Worm (Caenorhabditis elegans) whole organism, midembryonic: ENCODE data around the gene srh-17.

Experiments
- T22C8.4 ChIP-seq: fragments of 200-800 bp; sonication (Bioruptor generic); IDR thresholded peaks from 2 replicates; pipeline ENCODE4 v1.3.6; 2022; ENCODE audit warnings: missing genetic modification characterization, missing compliant biosample characterization
- cog-1 ChIP-seq: sonication (generic microtip); optimal IDR thresholded peaks from 2 replicates; lab custom pipeline; 2016; ENCODE audit warnings: missing genetic modification characterization, missing compliant biosample characterization
- flt-1 ChIP-seq: fragments of 200-800 bp; sonication (Bioruptor generic); IDR thresholded peaks from 2 replicates; pipeline ENCODE4 v1.3.6; 2022; ENCODE audit warnings: missing genetic modification characterization, missing compliant biosample characterization
- klf-2 ChIP-seq: fragments of 200-800 bp; sonication (Bioruptor generic); conservative IDR thresholded peaks from 2 replicates; pipeline ENCODE4 v1.3.6; 2022; ENCODE audit warnings: missing genetic modification reagents, missing genetic modification characterization, missing compliant biosample characterization
- med-1 ChIP-seq: sonication (generic microtip); optimal IDR thresholded peaks from 2 replicates; lab custom pipeline; 2017; ENCODE audit warnings: missing genetic modification characterization, mild to moderate bottlenecking, missing compliant biosample characterization, antibody characterized with exemption, missing genetic modification reagents; ENCODE audit not compliant: insufficient read depth
- ref-1 ChIP-seq: fragments of 200-800 bp; sonication (Bioruptor generic); conservative IDR thresholded peaks from 2 replicates; pipeline ENCODE4 v1.3.6; 2022; ENCODE audit warnings: missing genetic modification reagents, missing genetic modification characterization, missing compliant biosample characterization
- tab-1 ChIP-seq: fragments of 200-800 bp; sonication (Bioruptor generic); IDR thresholded peaks from 2 replicates; pipeline ENCODE4 v1.3.6; 2022; ENCODE audit warnings: missing genetic modification characterization, missing compliant biosample characterization
- ztf-23 ChIP-seq: fragments of 200-800 bp; sonication (Bioruptor generic); IDR thresholded peaks from 2 replicates; pipeline ENCODE4 v1.3.6; 2022; ENCODE audit warnings: missing genetic modification reagents, missing genetic modification characterization, missing compliant biosample characterization
- ztf-29 ChIP-seq: fragments of 200-800 bp; sonication (Bioruptor generic); IDR thresholded peaks from 2 replicates; pipeline ENCODE4 v1.3.6; 2022; ENCODE audit warnings: missing genetic modification reagents, missing genetic modification characterization, missing compliant biosample characterization

srh-17 gene

DNA sequence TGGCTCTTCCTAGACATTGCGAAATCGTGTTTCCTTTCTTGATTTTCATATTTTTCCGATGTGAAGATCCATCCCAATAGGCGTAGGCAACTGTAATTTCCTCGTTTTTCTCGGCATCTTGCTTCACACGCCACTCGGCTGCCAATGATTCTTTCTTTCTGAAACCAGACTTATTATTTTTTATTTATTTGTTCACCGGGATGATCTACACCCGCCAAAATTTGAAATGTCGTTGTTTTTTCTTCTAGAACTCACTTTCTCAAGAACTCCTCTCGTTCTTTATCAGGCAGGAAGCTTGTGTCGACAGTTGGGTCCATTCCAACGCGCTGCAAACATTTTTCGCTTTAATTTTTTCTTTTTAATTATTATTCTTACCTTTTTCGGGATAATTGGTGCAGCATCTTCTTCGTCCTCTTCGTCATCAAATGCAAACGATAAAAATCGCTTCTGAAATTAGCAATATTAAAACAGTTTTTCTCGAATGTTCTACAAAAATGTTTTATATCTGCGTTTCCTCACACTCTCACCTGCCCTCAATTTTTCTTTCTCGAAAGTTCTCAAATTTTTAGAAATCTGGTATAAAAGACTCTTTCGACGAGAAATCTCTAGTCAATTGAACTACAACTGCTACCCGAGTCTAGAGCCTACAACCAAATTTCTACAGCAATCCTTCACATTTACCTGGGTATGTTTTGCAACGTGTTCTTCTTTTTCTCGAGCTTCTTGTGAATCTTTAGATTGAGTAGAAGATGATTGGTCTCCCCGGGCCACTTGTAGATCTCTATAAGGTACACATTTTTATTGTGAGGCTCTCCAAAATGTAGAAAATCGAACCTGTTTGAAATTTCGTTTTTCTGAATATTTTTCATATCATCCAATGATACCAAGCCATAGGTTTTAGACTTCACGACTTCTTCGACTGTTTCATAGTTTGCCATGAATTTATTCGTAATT, 23.5 kb downstream of the srh-17 start, which contains the start of gene hsp-90:
Gene hsp-90, plus strand, starts transcription at position 560 of the 954 bp plus-strand sequence.
- TF ChIP-seq med-1 (GFP tag; lab: Kevin White, UChicago) (no peak), flt-1 (GFP tag; lab: Robert Waterston, UW) (no peak), cog-1 (no peak), ztf-23 (GFP tag; lab: Robert Waterston, UW) (no peak), T22C8.4 (GFP tag; lab: Robert Waterston, UW) (no peak), klf-2 (GFP tag; lab: Robert Waterston, UW) (no peak), ztf-29 (GFP tag; lab: Robert Waterston, UW) (no peak), ref-1 (GFP tag; lab: Robert Waterston, UW) (no peak), tab-1 (GFP tag; lab: Robert Waterston, UW) (no peak)

DNA sequence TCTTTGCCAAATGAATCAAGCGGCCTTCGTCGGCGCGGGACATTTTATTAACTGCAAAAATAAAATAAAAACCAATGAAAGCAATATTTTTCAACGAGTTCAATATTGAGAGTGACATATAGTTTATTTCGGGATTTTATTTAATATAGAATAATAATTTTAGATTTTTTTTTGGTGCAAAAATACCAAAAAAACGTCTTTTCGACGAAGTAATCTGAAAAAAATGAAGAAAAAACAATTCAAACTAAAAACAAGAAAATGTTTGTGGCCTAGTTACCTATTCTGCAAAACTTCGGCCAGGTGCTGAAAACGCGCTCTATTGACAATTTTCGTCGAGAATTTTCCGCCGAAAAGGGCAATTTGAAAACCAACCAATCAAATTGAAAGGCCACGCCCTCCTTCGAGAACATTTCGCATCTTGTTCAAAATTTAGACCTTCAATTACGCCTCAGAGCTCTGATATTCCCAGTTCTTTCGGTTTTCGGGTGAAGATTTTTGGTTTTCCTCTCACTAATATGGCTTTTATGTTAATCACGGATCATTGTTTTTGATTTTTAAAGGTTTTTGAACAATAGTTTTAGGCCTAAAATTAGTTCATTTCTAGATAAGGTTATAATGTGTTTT, 24.4 kb downstream of the srh-17 start, which contains the start of gene C47E8.4:
Gene C47E8.4, minus strand, starts transcription at position 51 of the 624 bp plus-strand sequence.
- no peak for TF ChIP-seq med-1 (GFP tag; lab: Kevin White, UChicago)
- TF ChIP-seq ref-1 (GFP tag; lab: Robert Waterston, UW), result no peak
- TF ChIP-seq ztf-23 (GFP tag; lab: Robert Waterston, UW), result peak; percentile 88
- no peak for TF ChIP-seq tab-1 (GFP tag; lab: Robert Waterston, UW)
- peak; percentile 69 for TF ChIP-seq flt-1 (GFP tag; lab: Robert Waterston, UW)
- peak; percentile 90 for TF ChIP-seq cog-1
- TF ChIP-seq T22C8.4 (GFP tag; lab: Robert Waterston, UW), result 0 out of 2 replicates have a peak, but pooled peaks have one; percentile 50

DNA sequence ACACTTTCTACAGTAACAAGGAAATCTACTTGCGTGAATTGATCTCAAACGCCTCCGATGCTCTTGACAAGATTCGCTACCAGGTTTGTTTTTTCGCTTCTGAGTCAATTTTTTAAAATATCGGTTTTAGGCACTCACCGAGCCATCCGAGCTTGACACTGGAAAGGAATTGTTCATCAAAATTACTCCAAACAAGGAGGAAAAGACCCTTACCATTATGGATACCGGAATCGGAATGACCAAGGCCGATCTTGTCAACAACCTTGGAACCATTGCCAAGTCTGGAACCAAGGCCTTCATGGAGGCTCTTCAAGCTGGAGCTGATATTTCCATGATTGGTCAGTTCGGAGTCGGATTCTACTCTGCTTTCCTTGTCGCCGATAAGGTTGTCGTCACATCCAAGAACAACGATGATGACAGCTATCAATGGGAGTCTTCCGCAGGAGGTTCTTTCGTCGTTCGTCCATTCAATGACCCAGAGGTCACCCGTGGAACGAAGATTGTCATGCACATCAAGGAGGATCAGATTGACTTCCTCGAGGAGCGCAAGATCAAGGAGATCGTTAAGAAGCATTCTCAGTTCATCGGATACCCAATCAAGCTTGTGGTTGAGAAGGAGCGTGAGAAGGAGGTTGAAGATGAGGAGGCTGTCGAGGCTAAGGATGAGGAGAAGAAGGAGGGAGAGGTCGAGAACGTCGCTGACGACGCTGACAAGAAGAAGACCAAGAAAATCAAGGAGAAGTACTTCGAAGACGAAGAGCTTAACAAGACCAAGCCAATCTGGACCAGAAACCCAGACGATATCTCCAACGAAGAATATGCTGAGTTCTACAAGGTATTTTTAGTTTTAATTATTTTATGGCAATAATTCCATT, 25.4 kb downstream of the srh-17 start:
- TF ChIP-seq flt-1 (GFP tag; lab: Robert Waterston, UW) (no peak), med-1 (GFP tag; lab: Kevin White, UChicago) (no peak), cog-1 (no peak), ztf-23 (GFP tag; lab: Robert Waterston, UW) (no peak), ref-1 (GFP tag; lab: Robert Waterston, UW) (no peak), ztf-29 (GFP tag; lab: Robert Waterston, UW) (no peak), tab-1 (GFP tag; lab: Robert Waterston, UW) (no peak), T22C8.4 (GFP tag; lab: Robert Waterston, UW) (no peak), klf-2 (GFP tag; lab: Robert Waterston, UW) (no peak)

DNA sequence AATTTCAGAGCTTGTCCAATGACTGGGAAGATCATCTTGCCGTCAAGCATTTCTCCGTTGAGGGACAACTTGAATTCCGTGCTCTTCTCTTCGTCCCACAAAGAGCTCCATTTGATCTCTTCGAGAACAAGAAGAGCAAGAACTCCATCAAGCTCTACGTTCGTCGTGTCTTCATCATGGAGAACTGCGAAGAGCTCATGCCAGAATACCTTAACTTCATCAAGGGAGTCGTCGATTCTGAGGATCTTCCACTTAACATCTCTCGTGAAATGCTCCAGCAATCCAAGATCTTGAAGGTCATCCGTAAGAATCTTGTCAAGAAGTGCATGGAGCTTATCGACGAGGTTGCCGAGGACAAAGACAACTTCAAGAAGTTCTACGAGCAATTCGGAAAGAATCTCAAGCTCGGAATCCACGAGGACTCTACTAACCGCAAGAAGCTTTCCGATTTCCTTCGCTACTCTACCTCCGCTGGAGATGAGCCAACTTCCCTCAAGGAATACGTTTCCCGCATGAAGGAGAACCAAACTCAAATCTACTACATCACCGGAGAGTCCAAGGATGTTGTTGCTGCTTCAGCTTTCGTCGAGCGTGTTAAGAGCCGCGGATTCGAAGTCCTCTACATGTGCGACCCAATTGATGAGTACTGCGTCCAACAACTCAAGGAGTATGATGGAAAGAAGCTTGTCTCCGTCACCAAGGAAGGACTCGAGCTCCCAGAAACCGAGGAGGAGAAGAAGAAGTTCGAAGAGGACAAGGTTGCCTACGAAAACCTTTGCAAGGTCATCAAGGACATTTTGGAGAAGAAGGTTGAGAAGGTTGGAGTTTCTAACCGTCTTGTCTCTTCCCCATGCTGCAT, 26.2 kb downstream of the srh-17 start:
- TF ChIP-seq ztf-23 (GFP tag; lab: Robert Waterston, UW), result no peak
- no peak for TF ChIP-seq cog-1
- no peak for TF ChIP-seq klf-2 (GFP tag; lab: Robert Waterston, UW)
- TF ChIP-seq ref-1 (GFP tag; lab: Robert Waterston, UW), result no peak
- TF ChIP-seq med-1 (GFP tag; lab: Kevin White, UChicago), result no peak
- TF ChIP-seq flt-1 (GFP tag; lab: Robert Waterston, UW), result no peak
- TF ChIP-seq T22C8.4 (GFP tag; lab: Robert Waterston, UW), result no peak
- TF ChIP-seq tab-1 (GFP tag; lab: Robert Waterston, UW), result no peak
- no peak for TF ChIP-seq ztf-29 (GFP tag; lab: Robert Waterston, UW)

DNA sequence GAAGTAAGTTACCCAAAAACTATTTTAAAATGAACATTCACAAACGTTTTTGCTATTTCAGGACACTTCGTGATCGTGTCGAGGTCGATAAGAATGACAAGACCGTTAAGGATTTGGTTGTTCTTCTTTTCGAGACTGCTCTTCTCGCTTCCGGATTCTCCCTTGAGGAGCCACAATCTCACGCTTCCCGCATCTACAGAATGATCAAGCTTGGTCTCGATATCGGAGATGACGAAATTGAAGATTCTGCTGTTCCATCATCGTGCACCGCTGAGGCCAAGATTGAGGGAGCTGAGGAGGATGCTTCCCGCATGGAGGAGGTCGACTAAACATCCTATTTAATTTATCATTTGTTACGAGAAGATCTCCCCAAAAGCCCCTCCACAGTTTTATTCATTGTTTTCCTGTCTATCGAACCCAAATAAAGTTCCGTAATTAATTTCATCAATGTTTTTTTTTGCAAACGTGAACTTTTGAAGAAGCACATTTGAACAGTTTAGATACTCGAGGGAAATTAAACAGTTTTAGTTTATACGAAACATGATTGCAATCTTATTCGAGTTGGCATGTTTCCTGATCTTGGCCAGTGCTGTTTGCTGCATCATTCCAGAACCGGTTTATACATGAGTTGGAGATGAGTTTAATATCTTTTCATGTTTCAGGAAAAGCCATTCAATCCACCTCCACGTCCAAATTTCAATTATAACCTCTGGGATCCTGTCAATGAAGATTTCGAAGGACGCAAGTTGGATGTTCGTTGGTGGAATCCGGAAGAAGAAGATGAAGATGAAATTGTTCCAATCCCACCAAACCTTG, 27.2 kb downstream of the srh-17 start, which contains the start of gene C47E8.11:
Gene C47E8.11, plus strand, starts transcription at position 520 of the 816 bp plus-strand sequence.
- TF ChIP-seq klf-2 (GFP tag; lab: Robert Waterston, UW), result no peak
- TF ChIP-seq flt-1 (GFP tag; lab: Robert Waterston, UW), result no peak
- TF ChIP-seq ref-1 (GFP tag; lab: Robert Waterston, UW), result no peak
- no peak for TF ChIP-seq ztf-23 (GFP tag; lab: Robert Waterston, UW)
- no peak for TF ChIP-seq T22C8.4 (GFP tag; lab: Robert Waterston, UW)
- TF ChIP-seq ztf-29 (GFP tag; lab: Robert Waterston, UW), result no peak
- no peak for TF ChIP-seq med-1 (GFP tag; lab: Kevin White, UChicago)
- TF ChIP-seq tab-1 (GFP tag; lab: Robert Waterston, UW), result no peak
- no peak for TF ChIP-seq cog-1

DNA sequence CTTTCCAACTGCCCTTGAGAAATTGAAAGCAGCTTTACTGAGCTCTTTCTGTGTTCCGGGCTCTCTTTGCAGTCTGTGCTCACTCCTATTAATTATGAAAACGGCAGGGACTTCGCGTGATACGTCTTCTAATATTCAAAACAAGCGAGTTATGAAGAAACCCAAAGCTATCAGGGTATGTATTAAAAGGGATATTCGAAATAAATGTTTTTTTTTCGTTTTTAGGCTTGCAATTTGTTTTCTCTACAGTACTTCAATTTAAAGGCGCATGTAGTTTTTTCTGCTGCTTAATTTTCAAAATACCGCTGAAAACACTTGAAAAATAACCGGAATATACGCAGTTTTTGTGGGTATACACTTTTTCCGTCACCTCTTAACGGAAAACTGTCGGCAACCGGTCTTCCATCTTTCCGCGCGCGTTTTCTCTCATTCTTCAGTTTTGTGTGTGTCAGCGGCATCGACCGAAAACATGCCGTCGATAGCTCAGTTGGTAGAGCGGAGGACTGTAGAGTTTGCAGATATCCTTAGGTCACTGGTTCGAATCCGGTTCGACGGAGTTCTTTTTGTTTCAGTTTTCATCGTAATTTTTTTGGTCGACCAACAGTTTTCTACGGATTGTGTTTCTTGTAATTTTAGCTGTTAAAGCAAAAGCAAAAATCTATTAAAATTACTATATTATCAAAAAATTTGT, 28.1 kb downstream of the srh-17 start, which contains the start of gene gasr-8:
Gene gasr-8, plus strand, starts transcription at position 51 of the 691 bp plus-strand sequence.
- peak; percentile 34; the same call in 1 of the 2 replicates for TF ChIP-seq T22C8.4 (GFP tag; lab: Robert Waterston, UW)
- no peak for TF ChIP-seq ref-1 (GFP tag; lab: Robert Waterston, UW)
- TF ChIP-seq tab-1 (GFP tag; lab: Robert Waterston, UW), result peak; percentile 79
- peak; percentile 2 for TF ChIP-seq med-1 (GFP tag; lab: Kevin White, UChicago)
- TF ChIP-seq klf-2 (GFP tag; lab: Robert Waterston, UW), result 0 out of 2 replicates have a peak, but pooled peaks have one; percentile 61
- TF ChIP-seq flt-1 (GFP tag; lab: Robert Waterston, UW), result peak; percentile 88
- TF ChIP-seq cog-1, result no peak
